Worm (Caenorhabditis elegans) whole organism, mixed stage, embryonic: ENCODE measurements around the gene chat-1.

Experiments used
- blmp-1 ChIP-seq: fragments of 150-350 bp; optimal IDR thresholded peaks from 2 replicates; lab custom pipeline; 2014; ENCODE audit warnings: missing biosample characterization, missing genetic modification characterization
- ces-1 ChIP-seq: fragments of 150-350 bp; optimal IDR thresholded peaks from 2 replicates; lab custom pipeline; 2014; ENCODE audit warnings: missing biosample characterization, missing genetic modification reagents, missing genetic modification characterization
- lin-13 ChIP-seq: fragments of 150-350 bp; optimal IDR thresholded peaks from 2 replicates; lab custom pipeline; 2014; ENCODE audit warnings: missing biosample characterization, missing genetic modification characterization
- lsy-2 ChIP-seq: fragments of 150-350 bp; optimal IDR thresholded peaks from 2 replicates; lab custom pipeline; 2014; ENCODE audit warnings: missing biosample characterization, missing genetic modification characterization
- mep-1 ChIP-seq: fragments of 150-350 bp; optimal IDR thresholded peaks from 2 replicates; lab custom pipeline; 2017; ENCODE audit warnings: missing biosample characterization, missing genetic modification reagents, missing genetic modification characterization, inconsistent platforms
- nhr-12 ChIP-seq: fragments of 150-350 bp; optimal IDR thresholded peaks from 2 replicates; lab custom pipeline; 2014; ENCODE audit warnings: missing biosample characterization, missing genetic modification characterization
- nhr-28 ChIP-seq: fragments of 150-350 bp; optimal IDR thresholded peaks from 2 replicates; lab custom pipeline; 2014; ENCODE audit warnings: missing biosample characterization, missing genetic modification characterization
- sem-2 ChIP-seq: fragments of 200-800 bp; sonication (Bioruptor generic); optimal IDR thresholded peaks from 2 replicates; lab custom pipeline; 2018; ENCODE audit warnings: mild to moderate bottlenecking, missing genetic modification characterization, missing compliant biosample characterization
- snpc-4 ChIP-seq: fragments of 150-350 bp; optimal IDR thresholded peaks from 2 replicates; lab custom pipeline; 2014; ENCODE audit warnings: missing biosample characterization, missing genetic modification characterization
- unc-62 ChIP-seq: fragments of 150-350 bp; optimal IDR thresholded peaks from 2 replicates; lab custom pipeline; 2014; ENCODE audit warnings: missing biosample characterization, missing genetic modification reagents, missing genetic modification characterization

ce11 chrIV:4472418-4473173, 25.5 kb downstream of the chat-1 start:
- TF ChIP-seq lin-13 (tag; lab: Kevin White, UChicago), result no peak
- no peak for TF ChIP-seq snpc-4 (tag; lab: Kevin White, UChicago)
- no peak for TF ChIP-seq unc-62
- TF ChIP-seq mep-1, result no peak
- no peak for TF ChIP-seq sem-2 (GFP tag; lab: Kevin White, UChicago)
- no peak for TF ChIP-seq nhr-28 (tag; lab: Kevin White, UChicago)
- TF ChIP-seq nhr-12 (tag; lab: Kevin White, UChicago), result no peak
- no peak for TF ChIP-seq lsy-2 (tag; lab: Kevin White, UChicago)
- no peak for TF ChIP-seq blmp-1
- no peak for TF ChIP-seq ces-1 (GFP tag; lab: Kevin White, UChicago)
